Worm (Caenorhabditis elegans) whole organism, L4/young adult: ENCODE results near the gene R11G1.1.

Source experiments
- W03F9.2 ChIP-seq: fragments of 150-350 bp; optimal IDR thresholded peaks from 2 replicates; lab custom pipeline; 2014; ENCODE audit warnings: missing biosample characterization, missing genetic modification characterization
- dao-5 ChIP-seq: sonication (generic microtip); optimal IDR thresholded peaks from 2 replicates; lab custom pipeline; 2016; ENCODE audit warnings: missing genotype, missing genetic modification characterization, moderate library complexity, missing compliant biosample characterization
- him-1 ChIP-seq: sonication (generic microtip); optimal IDR thresholded peaks from 2 replicates; lab custom pipeline; 2016; ENCODE audit warnings: missing genotype, missing genetic modification reagents, missing genetic modification characterization, missing compliant biosample characterization

- TF ChIP-seq him-1 (tag; lab: Kevin White, UChicago) = no peak
- no peak for TF ChIP-seq W03F9.2
- no peak for TF ChIP-seq dao-5 (tag; lab: Kevin White, UChicago)
These were observed 9.6 kb downstream of the R11G1.1 start, which contains the start of gene snet-1 for ce11 chrX:3668842-3669241.
